Worm (Caenorhabditis elegans): ENCODE results near the gene nsph-4.2.
"Not testable (repeated sequence)": the region's sequence is repeated elsewhere in the genome, so short reads cannot be mapped to it uniquely, and the experiment has no call there.

The nsph-4.2 gene

DNA sequence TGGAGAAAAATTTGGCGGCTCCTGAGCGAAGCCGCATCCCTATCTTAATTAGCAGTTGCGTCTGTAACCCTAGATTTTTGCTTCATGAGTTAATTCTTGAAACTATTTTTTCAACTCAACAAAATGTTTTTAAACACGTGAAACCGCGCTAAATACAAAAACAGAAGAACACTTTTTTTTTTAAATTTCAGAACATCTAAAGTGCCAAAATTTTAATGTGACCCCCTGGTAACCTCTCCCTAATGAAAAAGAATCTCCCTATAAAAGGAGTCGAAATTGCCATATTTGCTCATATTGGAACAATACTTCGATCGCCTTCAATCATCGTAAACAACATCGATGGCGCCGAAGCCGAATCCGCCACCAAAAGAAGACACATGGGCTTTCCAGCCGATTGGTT is 8.0 kb downstream of the nsph-4.2 start, which contains the start of gene nsph-4.1:
Gene nsph-4.1 (plus strand): TSS at position 301 of the 400 bp plus-strand sequence.
- TF ChIP-seq pha-4 (tag; optimal IDR thresholded peaks at IDR 0.05); dve-1 (tag; optimal IDR thresholded peaks at IDR 0.05); hlh-30 (tag; optimal IDR thresholded peaks at IDR 0.05; ENCODE audit: insufficient read depth): not testable (repeated sequence)

DNA sequence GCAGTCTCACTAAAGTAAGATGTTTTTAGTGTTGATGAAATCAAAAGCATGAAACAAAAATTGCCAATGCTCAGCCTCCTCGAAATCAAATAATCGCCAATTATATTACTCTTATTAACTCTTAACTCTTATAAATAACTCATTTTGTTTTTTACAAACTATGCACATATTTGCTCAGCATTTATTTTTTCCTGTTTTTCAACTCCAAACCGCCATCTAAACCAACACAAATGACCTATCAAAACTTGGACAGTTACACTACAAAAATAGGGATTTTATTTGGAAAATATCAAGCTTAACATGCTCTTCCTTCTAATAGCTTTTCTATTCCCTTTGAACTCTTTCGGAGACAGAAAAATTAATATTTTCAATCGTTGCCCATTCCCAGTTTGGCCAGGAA is 10.0 kb downstream of the nsph-4.2 start, which contains the start of gene thn-6:
Gene thn-6 (plus strand): TSS at position 301 of the 400 bp plus-strand sequence.
- no peak for TF ChIP-seq ceh-14 (tag; optimal IDR thresholded peaks at IDR 0.05)
- TF ChIP-seq hlh-30 (tag; optimal IDR thresholded peaks at IDR 0.05; ENCODE audit: insufficient read depth): no peak

DNA sequence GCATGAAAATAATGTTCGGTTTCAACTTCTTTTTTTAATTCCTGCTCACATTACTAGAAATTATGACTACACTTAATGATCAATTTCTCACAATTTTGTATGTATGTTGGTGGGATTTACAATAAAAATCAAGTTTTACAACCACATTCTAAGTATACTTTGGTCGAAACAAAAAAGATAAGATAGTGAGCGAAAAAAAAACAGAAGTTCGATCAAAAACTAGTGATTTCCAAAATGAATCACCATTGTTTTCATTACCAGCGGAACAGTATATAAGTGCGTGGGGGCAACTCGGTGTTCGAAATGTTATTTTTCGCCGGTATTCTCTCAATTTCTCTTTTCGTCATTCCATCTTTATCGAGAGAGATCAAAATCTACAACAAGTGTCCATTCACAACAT is 11.9 kb downstream of the nsph-4.2 start, which contains the start of gene thn-5:
Gene thn-5 (plus strand): TSS at position 301 of the 400 bp plus-strand sequence.
- no peak for TF ChIP-seq pag-3 (tag; optimal IDR thresholded peaks at IDR 0.05; ENCODE audit: borderline replicate concordance)
- no peak for TF ChIP-seq Y22D7AL.16 (tag; optimal IDR thresholded peaks at IDR 0.05)
- no peak for TF ChIP-seq ceh-18 (tag; optimal IDR thresholded peaks at IDR 0.05)
- TF ChIP-seq ceh-19 (GFP tag; optimal IDR thresholded peaks at IDR 0.05): no peak

DNA sequence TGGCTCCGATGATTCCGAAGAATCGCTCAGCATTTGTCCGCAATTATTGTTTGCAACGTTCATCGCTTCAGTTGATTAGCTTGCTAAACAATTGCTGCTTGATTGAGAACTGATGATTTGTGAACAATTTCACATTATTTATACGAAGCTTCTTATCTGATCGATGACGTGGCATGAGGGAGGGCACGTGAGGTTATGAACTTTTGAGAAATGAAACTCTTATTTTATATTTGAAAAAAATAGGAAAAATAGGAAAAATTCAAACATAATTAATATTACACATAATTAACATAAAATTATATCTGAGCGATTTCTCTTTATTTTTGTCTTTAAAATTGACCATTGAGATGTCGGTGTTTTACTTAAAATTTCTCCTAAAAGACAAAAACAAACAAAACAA is 36.1 kb downstream of the nsph-4.2 start, which contains the start of gene F36H12.10:
Gene F36H12.10 (minus strand): TSS at position 101 of the 400 bp plus-strand sequence.
- TF ChIP-seq hlh-30 (tag; optimal IDR thresholded peaks at IDR 0.05; ENCODE audit: insufficient read depth); pag-3 (tag; optimal IDR thresholded peaks at IDR 0.05; ENCODE audit: borderline replicate concordance); eyg-1 (tag; optimal IDR thresholded peaks at IDR 0.05): not testable (repeated sequence)

DNA sequence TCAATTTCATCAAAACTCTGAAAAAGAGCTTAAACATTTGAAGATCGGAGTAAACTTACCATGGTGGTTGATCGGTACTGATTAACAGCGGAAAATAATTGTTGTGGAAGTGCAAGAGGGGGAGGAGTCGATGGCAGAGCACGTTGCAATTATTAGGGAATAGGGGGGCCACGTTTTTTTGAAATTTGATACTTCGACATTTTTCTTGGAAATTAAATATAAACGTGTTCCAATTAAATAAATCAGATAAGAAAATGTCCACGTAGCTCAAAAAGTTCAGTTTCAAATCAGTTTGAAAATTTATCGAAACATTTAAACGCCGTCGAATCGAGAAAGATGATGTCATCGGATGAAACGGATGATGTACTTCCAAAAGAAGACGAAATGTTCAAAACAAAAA is 38.1 kb downstream of the nsph-4.2 start, which contains the start of gene F36H12.9:
Gene F36H12.9 (plus strand): TSS at position 301 of the 400 bp plus-strand sequence.
- TF ChIP-seq zip-5 (tag; optimal IDR thresholded peaks at IDR 0.05); ceh-45 (GFP tag; IDR thresholded peaks at IDR 0.05); pax-1 (tag; optimal IDR thresholded peaks at IDR 0.05): not testable (repeated sequence)

DNA sequence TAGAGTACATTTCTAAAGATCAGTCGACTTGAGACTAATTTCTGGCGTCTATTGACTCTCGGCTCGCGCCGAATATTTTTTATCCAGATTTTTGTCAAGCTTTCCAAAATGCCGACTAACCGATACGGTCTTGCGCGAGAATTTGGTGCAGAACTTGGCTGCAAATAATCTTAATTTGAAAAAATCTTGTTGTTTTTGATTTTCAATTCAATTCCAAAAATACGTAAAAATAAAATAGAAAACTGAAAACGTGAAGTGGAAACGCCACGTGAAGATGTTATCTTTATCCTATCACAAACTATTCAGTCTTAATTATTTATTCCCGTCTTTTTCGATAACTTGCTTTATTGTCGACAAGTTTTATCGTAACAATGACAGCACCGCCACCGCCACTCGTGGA is 39.8 kb downstream of the nsph-4.2 start, which contains the start of gene ttbk-2.1:
Gene ttbk-2.1 (plus strand): TSS at position 301 of the 400 bp plus-strand sequence.
- TF ChIP-seq dve-1, sox-4, C08G9.2 (tag; optimal IDR thresholded peaks at IDR 0.05): not testable (repeated sequence)

DNA sequence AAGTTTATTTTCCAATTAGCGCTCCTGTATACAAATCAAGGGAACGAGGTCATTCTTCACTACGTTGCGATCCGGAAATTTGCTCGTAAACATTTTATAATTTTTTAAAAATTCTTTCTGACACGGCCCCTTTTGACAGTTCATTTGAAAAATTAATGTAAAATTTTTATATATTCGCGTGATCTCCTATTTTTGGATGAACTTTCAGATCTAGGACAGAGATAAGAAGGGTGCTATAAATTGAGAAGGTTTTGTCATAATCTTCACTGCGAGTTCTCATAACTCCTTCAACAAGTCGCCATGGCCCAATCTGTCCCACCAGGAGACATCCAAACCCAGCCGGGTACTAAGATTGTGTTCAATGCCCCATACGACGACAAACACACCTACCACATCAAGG is 41.7 kb downstream of the nsph-4.2 start, which contains the start of gene msp-19:
Gene msp-19 (plus strand): TSS at position 301 of the 400 bp plus-strand sequence.
- TF ChIP-seq ceh-31 (tag; optimal IDR thresholded peaks at IDR 0.05); ceh-45 (GFP tag; IDR thresholded peaks at IDR 0.05); ceh-19 (GFP tag; optimal IDR thresholded peaks at IDR 0.05): not testable (repeated sequence)

DNA sequence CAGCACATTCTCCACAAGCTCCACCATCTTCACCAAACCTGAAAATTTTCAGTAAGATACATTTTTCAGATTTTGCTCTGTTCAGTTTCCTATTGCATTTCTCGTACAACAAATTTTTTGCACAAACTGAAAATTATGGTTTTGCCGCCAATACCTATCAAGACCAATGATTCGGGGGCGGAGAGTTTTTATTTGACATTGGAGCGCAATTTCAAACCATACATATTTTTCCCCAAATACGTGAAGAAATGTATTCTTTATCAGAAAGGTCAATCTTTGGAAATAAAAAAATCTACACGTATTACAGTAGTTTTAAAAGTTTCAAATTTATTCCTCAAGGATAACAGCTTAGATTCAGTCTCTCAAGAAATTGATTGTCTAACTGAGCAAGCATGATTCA is 47.9 kb downstream of the nsph-4.2 start, which contains the start of gene F36H12.5:
Gene F36H12.5 (plus strand): TSS at position 301 of the 400 bp plus-strand sequence.
- TF ChIP-seq pha-2 (tag; optimal IDR thresholded peaks at IDR 0.05) (no peak), zip-5 (tag; optimal IDR thresholded peaks at IDR 0.05) (no peak), F13H6.1 (tag; optimal IDR thresholded peaks at IDR 0.05) (no peak), npax-4 (tag; optimal IDR thresholded peaks at IDR 0.05) (no peak), eyg-1 (tag; optimal IDR thresholded peaks at IDR 0.05) (no peak), ttx-3 (tag; optimal IDR thresholded peaks at IDR 0.05) (no peak), ceh-9 (tag; optimal IDR thresholded peaks at IDR 0.05) (no peak), K09A11.1 (tag; optimal IDR thresholded peaks at IDR 0.05; ENCODE audit: insufficient read depth) (no peak), nhr-232 (tag; optimal IDR thresholded peaks at IDR 0.05) (no peak)

DNA sequence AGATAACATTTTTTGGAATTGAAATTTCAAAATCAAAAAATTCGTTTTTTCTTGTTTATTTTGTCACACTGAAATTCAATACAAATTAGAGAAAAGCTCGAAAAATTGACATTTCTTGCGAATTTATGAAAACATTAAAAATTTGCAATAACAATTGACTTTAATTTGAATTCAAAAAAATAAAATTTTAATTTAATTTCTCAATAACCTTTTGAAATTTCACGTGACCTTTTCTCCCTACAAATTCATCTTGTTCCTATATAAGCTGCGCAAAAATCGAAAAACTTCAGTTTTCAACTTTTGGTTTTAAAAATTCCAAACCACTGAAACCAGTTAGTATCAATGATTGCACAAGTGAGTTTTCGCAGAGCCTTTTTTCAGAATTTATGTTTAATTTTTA is 50.2 kb downstream of the nsph-4.2 start, which contains the start of gene F36H12.4:
Gene F36H12.4 (plus strand): TSS at position 301 of the 400 bp plus-strand sequence.
- TF ChIP-seq odd-2 (tag; optimal IDR thresholded peaks at IDR 0.05): no peak
- TF ChIP-seq ets-4 (tag; optimal IDR thresholded peaks at IDR 0.05): no peak
- TF ChIP-seq madf-2 (tag; optimal IDR thresholded peaks at IDR 0.05): no peak
- TF ChIP-seq ceh-9 (tag; optimal IDR thresholded peaks at IDR 0.05): no peak
- no peak for TF ChIP-seq mec-3 (tag; optimal IDR thresholded peaks at IDR 0.05; ENCODE audit: borderline replicate concordance)
- no peak for TF ChIP-seq ceh-2 (tag; optimal IDR thresholded peaks at IDR 0.05)
- no peak for TF ChIP-seq pag-3 (tag; optimal IDR thresholded peaks at IDR 0.05; ENCODE audit: borderline replicate concordance)
- TF ChIP-seq unc-55 (GFP tag; optimal IDR thresholded peaks at IDR 0.05): no peak
- TF ChIP-seq fkh-10 (GFP tag; optimal IDR thresholded peaks at IDR 0.05): no peak

Measured in whole organism, late embryonic.